Fruit fly (Drosophila melanogaster) whole organism, embryonic: ENCODE measurements around the gene CG33096.

Source experiments
- B-H1 ChIP-seq: fragments of 200-800 bp; sonication (Bioruptor generic); IDR thresholded peaks from 3 replicates; pipeline ENCODE4 v1.3.6; 2022; ENCODE audit warnings: missing biosample characterization, missing genetic modification characterization
- Bdp1 ChIP-seq: fragments of 200-800 bp; sonication (Bioruptor generic); optimal IDR thresholded peaks from 3 replicates; lab custom pipeline; 2016; ENCODE audit warnings: missing biosample characterization, missing genetic modification characterization
- CG10366 ChIP-seq: fragments of 200-800 bp; sonication (Bioruptor generic); IDR thresholded peaks from 2 replicates; pipeline ENCODE4 v1.3.6; 2022; ENCODE audit warnings: missing biosample characterization, missing genetic modification characterization
- CG15514 ChIP-seq: fragments of 200-800 bp; sonication (Bioruptor generic); optimal IDR thresholded peaks from 3 replicates; lab custom pipeline; 2017; ENCODE audit warnings: missing biosample characterization, missing genetic modification characterization, mild to moderate bottlenecking, moderate library complexity, missing genetic modification reagents
- CG17568 ChIP-seq: fragments of 200-800 bp; sonication (Bioruptor generic); optimal IDR thresholded peaks from 2 replicates; lab custom pipeline; 2018; ENCODE audit warnings: missing biosample characterization, mild to moderate bottlenecking, missing genetic modification characterization, moderate library complexity
- CG18262 ChIP-seq: fragments of 200-800 bp; optimal IDR thresholded peaks from 3 replicates; lab custom pipeline; 2019; ENCODE audit warnings: missing biosample characterization, mild to moderate bottlenecking, missing genetic modification characterization, moderate library complexity
- CG18619 ChIP-seq: fragments of 200-800 bp; sonication (Bioruptor generic); optimal IDR thresholded peaks from 3 replicates; lab custom pipeline; 2017; ENCODE audit warnings: missing biosample characterization, mild to moderate bottlenecking, missing genetic modification characterization
- CG2678 ChIP-seq: fragments of 200-800 bp; sonication (Bioruptor generic); optimal IDR thresholded peaks from 3 replicates; lab custom pipeline; 2019; ENCODE audit warnings: missing biosample characterization, mild to moderate bottlenecking, missing genetic modification characterization, moderate library complexity
- CG31441 ChIP-seq: fragments of 200-800 bp; sonication (Bioruptor generic); IDR thresholded peaks from 2 replicates; pipeline ENCODE4 v1.3.6; 2022; ENCODE audit warnings: missing biosample characterization, missing genetic modification characterization
- CG33213 ChIP-seq: fragments of 200-800 bp; sonication (Bioruptor generic); optimal IDR thresholded peaks from 3 replicates; lab custom pipeline; 2016; ENCODE audit warnings: missing biosample characterization, missing genetic modification characterization
- CG3407 ChIP-seq: fragments of 200-800 bp; sonication (Bioruptor generic); optimal IDR thresholded peaks from 2 replicates; lab custom pipeline; 2018; ENCODE audit warnings: missing biosample characterization, mild to moderate bottlenecking, missing genetic modification characterization
- CG34376 ChIP-seq: fragments of 200-800 bp; sonication (Bioruptor generic); optimal IDR thresholded peaks from 2 replicates; lab custom pipeline; 2018; ENCODE audit warnings: missing biosample characterization, mild to moderate bottlenecking, missing genetic modification characterization
- CG4617 ChIP-seq: fragments of 200-800 bp; sonication (Bioruptor generic); optimal IDR thresholded peaks from 3 replicates; lab custom pipeline; 2016; ENCODE audit warnings: missing biosample characterization, missing genetic modification characterization, borderline replicate concordance
- CG6272 ChIP-seq: fragments of 200-800 bp; sonication (Bioruptor generic); IDR thresholded peaks from 2 replicates; pipeline ENCODE4 v1.3.6; 2022; ENCODE audit warnings: missing biosample characterization, missing genetic modification characterization
- CG6683 ChIP-seq: fragments of 200-800 bp; sonication (Bioruptor generic); optimal IDR thresholded peaks from 2 replicates; lab custom pipeline; 2017; ENCODE audit warnings: missing biosample characterization, mild to moderate bottlenecking, missing genetic modification characterization, missing genetic modification reagents
- CG7357 ChIP-seq: fragments of 200-800 bp; sonication (Bioruptor generic); IDR thresholded peaks from 3 replicates; pipeline ENCODE4 v1.3.6; 2022; ENCODE audit warnings: missing biosample characterization, missing genetic modification characterization
- CG7556 ChIP-seq: fragments of 200-800 bp; sonication (Bioruptor generic); optimal IDR thresholded peaks from 2 replicates; lab custom pipeline; 2017; ENCODE audit warnings: missing biosample characterization, mild to moderate bottlenecking, missing genetic modification characterization
- CG8944 ChIP-seq: fragments of 200-800 bp; sonication (Bioruptor generic); optimal IDR thresholded peaks from 3 replicates; lab custom pipeline; 2016; ENCODE audit warnings: missing biosample characterization, missing genetic modification characterization
- D19B ChIP-seq: fragments of 200-800 bp; sonication (Bioruptor generic); optimal IDR thresholded peaks from 2 replicates; lab custom pipeline; 2017; ENCODE audit warnings: missing biosample characterization, mild to moderate bottlenecking, missing genetic modification characterization
- E2f2 ChIP-seq: fragments of 200-800 bp; sonication (Bioruptor generic); IDR thresholded peaks from 2 replicates; pipeline ENCODE4 v1.3.6; 2022; ENCODE audit warnings: missing biosample characterization, missing genetic modification characterization
- Fer3 ChIP-seq: fragments of 200-800 bp; sonication (Bioruptor generic); optimal IDR thresholded peaks from 2 replicates; lab custom pipeline; 2018; ENCODE audit warnings: missing biosample characterization, mild to moderate bottlenecking, missing genetic modification characterization, moderate library complexity
- HLH4C ChIP-seq: fragments of 200-800 bp; sonication (Bioruptor generic); IDR thresholded peaks from 3 replicates; pipeline ENCODE4 v1.3.6; 2022; ENCODE audit warnings: missing biosample characterization, missing genetic modification characterization; ENCODE audit not compliant: partially characterized antibody
- Hsf ChIP-seq: fragments of 200-800 bp; sonication (Bioruptor generic); optimal IDR thresholded peaks from 3 replicates; lab custom pipeline; 2016; ENCODE audit warnings: missing biosample characterization, missing genetic modification characterization
- Kr ChIP-seq: fragments of 200-800 bp; sonication (Bioruptor generic); optimal IDR thresholded peaks from 2 replicates; lab custom pipeline; 2017; ENCODE audit warnings: missing biosample characterization, mild to moderate bottlenecking, missing genetic modification characterization
- Lhr ChIP-seq: fragments of 200-800 bp; sonication (Bioruptor generic); optimal IDR thresholded peaks from 3 replicates; lab custom pipeline; 2017; ENCODE audit warnings: mild to moderate bottlenecking, missing biosample characterization, missing genetic modification reagents, missing genetic modification characterization
- Neu2 ChIP-seq: fragments of 200-800 bp; sonication (Bioruptor generic); optimal IDR thresholded peaks from 3 replicates; lab custom pipeline; 2016; ENCODE audit warnings: missing biosample characterization, missing genetic modification characterization, borderline replicate concordance
- Nf-YC ChIP-seq: fragments of 200-800 bp; optimal IDR thresholded peaks from 3 replicates; lab custom pipeline; 2019; ENCODE audit warnings: missing biosample characterization, mild to moderate bottlenecking, missing genetic modification characterization, moderate library complexity
- Ravus ChIP-seq: fragments of 200-800 bp; sonication (Bioruptor generic); IDR thresholded peaks from 2 replicates; pipeline ENCODE4 v1.3.6; 2022; ENCODE audit warnings: missing biosample characterization, missing genetic modification characterization
- Sry-δ ChIP-seq: fragments of 200-800 bp; sonication (Bioruptor generic); optimal IDR thresholded peaks from 2 replicates; lab custom pipeline; 2016; ENCODE audit warnings: missing biosample characterization, missing genetic modification characterization
- ab ChIP-seq: fragments of 200-800 bp; sonication (Bioruptor generic); optimal IDR thresholded peaks from 2 replicates; lab custom pipeline; 2016; ENCODE audit warnings: missing biosample characterization, missing genetic modification characterization
- bsh ChIP-seq, 2 experiments: fragments of 200-800 bp; sonication (Bioruptor generic); optimal IDR thresholded peaks; 2 replicates each; lab custom pipeline; 2017 to 2018; ENCODE audit warnings: mild to moderate bottlenecking in 2 of 2, missing biosample characterization in 2 of 2, missing genetic modification characterization in 2 of 2, moderate library complexity in 1 of 2
- chif ChIP-seq, 2 experiments: fragments of 200-800 bp; sonication (Bioruptor generic); optimal IDR thresholded peaks; 3 replicates each; lab custom pipeline; 2016; ENCODE audit warnings: missing biosample characterization in 2 of 2, missing genetic modification characterization in 2 of 2
- chinmo ChIP-seq: fragments of 200-800 bp; sonication (Bioruptor generic); IDR thresholded peaks from 4 replicates; pipeline ENCODE4 v1.3.6; 2022; ENCODE audit warnings: missing biosample characterization, missing genetic modification characterization; ENCODE audit not compliant: partially characterized antibody
- chn ChIP-seq: fragments of 200-800 bp; sonication (Bioruptor generic); optimal IDR thresholded peaks from 2 replicates; lab custom pipeline; 2016; ENCODE audit warnings: missing biosample characterization, missing genetic modification characterization
- cwo ChIP-seq: fragments of 200-800 bp; sonication (Bioruptor generic); optimal IDR thresholded peaks from 3 replicates; lab custom pipeline; 2017; ENCODE audit warnings: missing biosample characterization, missing genetic modification characterization, mild to moderate bottlenecking, moderate library complexity, missing genetic modification reagents
- dysf ChIP-seq: fragments of 200-800 bp; sonication (Bioruptor generic); IDR thresholded peaks from 3 replicates; pipeline ENCODE4 v1.3.6; 2022; ENCODE audit warnings: missing biosample characterization, missing genetic modification characterization
- fd3F ChIP-seq: fragments of 200-800 bp; sonication (Bioruptor generic); optimal IDR thresholded peaks from 2 replicates; lab custom pipeline; 2018; ENCODE audit warnings: missing biosample characterization, mild to moderate bottlenecking, missing genetic modification characterization, moderate library complexity
- fru ChIP-seq: fragments of >200 bp; optimal IDR thresholded peaks from 2 replicates; lab custom pipeline; 2017
- gfzf ChIP-seq: fragments of 200-800 bp; sonication (Bioruptor generic); optimal IDR thresholded peaks from 2 replicates; lab custom pipeline; 2016; ENCODE audit warnings: missing biosample characterization, mild to moderate bottlenecking, missing genetic modification characterization, moderate library complexity
- hb ChIP-seq: fragments of 200-800 bp; sonication (Bioruptor generic); IDR thresholded peaks from 3 replicates; pipeline ENCODE4 v1.3.6; 2022; ENCODE audit warnings: missing biosample characterization, missing genetic modification characterization; ENCODE audit not compliant: partially characterized antibody
- hth ChIP-seq: fragments of >200 bp; optimal IDR thresholded peaks from 2 replicates; lab custom pipeline; 2017; ENCODE audit warnings: inconsistent platforms
- jumu ChIP-seq: fragments of 200-800 bp; sonication (Bioruptor generic); optimal IDR thresholded peaks from 3 replicates; lab custom pipeline; 2016; ENCODE audit warnings: missing biosample characterization, missing genetic modification characterization
- nerfin-2 ChIP-seq: fragments of 200-800 bp; sonication (Bioruptor generic); IDR thresholded peaks from 2 replicates; pipeline ENCODE4 v1.3.6; 2022; ENCODE audit warnings: missing biosample characterization, missing genetic modification characterization; ENCODE audit not compliant: partially characterized antibody
- p53 ChIP-seq: fragments of 200-800 bp; sonication (Bioruptor generic); optimal IDR thresholded peaks from 2 replicates; lab custom pipeline; 2016; ENCODE audit warnings: missing biosample characterization, missing genetic modification characterization
- prd ChIP-seq, 3 experiments: fragments of >200 bp in 2 of 3; fragments of 200-800 bp in 1 of 3; sonication (Bioruptor generic) in 1 of 3; optimal IDR thresholded peaks in 2 of 3; IDR thresholded peaks in 1 of 3; 2 replicates in 2 of 3; 3 replicates in 1 of 3; pipeline versions ENCODE4 v1.3.6 to Lab custom; 2017 to 2022; ENCODE audit warnings: missing biosample characterization in 1 of 3, missing genetic modification characterization in 1 of 3
- pros ChIP-seq: fragments of 200-800 bp; sonication (Bioruptor generic); optimal IDR thresholded peaks from 3 replicates; lab custom pipeline; 2019; ENCODE audit warnings: missing biosample characterization, mild to moderate bottlenecking, missing genetic modification characterization, moderate library complexity
- sim ChIP-seq: fragments of 200-800 bp; sonication (Bioruptor generic); IDR thresholded peaks from 2 replicates; pipeline ENCODE4 v1.3.6; 2022; ENCODE audit warnings: missing biosample characterization, missing genetic modification characterization
- tio ChIP-seq: fragments of 200-800 bp; sonication (Bioruptor generic); optimal IDR thresholded peaks from 2 replicates; lab custom pipeline; 2017; ENCODE audit warnings: missing biosample characterization, missing genetic modification characterization, inconsistent platforms
- usp ChIP-seq: fragments of >200 bp; optimal IDR thresholded peaks from 2 replicates; lab custom pipeline; 2017; ENCODE audit warnings: missing biosample characterization, missing genetic modification characterization
- zen2 ChIP-seq: fragments of 200-800 bp; sonication (Bioruptor generic); IDR thresholded peaks from 3 replicates; pipeline ENCODE4 v1.3.6; 2022; ENCODE audit warnings: missing biosample characterization, missing genetic modification characterization; ENCODE audit not compliant: partially characterized antibody
- zfh2 ChIP-seq: fragments of 200-800 bp; sonication (Bioruptor generic); optimal IDR thresholded peaks from 2 replicates; lab custom pipeline; 2016; ENCODE audit warnings: missing biosample characterization, missing genetic modification characterization

The CG33096 gene

DNA sequence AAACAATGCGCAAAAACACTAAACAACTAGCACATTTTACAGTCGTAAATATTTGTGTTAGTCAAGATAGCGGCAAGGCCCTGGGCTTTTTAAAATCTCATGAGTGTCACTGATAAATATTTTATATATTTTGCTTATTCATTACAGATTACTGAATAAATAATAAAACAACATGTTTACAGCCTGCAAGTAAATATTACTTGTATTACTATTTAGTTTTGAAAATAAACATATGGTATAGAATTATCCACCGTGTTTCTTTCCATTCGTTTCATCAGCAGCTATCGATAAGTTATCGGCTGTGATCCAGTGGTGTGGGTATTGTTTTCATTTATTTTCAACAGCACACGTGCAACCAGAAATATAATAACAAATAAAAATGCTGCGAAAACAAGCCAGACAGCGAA is 22.9 kb upstream of the CG33096 start, which contains the start of the genes shams and CG11920 (continued):
- no peak for TF ChIP-seq prd (optimal IDR thresholded peaks at IDR 0.05; lab: Kevin White, UChicago)
- no peak for TF ChIP-seq prd (GFP tag; IDR thresholded peaks at IDR 0.05; lab: Robert Waterston, UW)
- no peak for TF ChIP-seq jumu (GFP tag; lab: Kevin White, UChicago)
- no peak for TF ChIP-seq Hsf (GFP tag; lab: Kevin White, UChicago)
- TF ChIP-seq chn (GFP tag; lab: Kevin White, UChicago) = no peak
- TF ChIP-seq Bdp1 (GFP tag; lab: Kevin White, UChicago) = no peak
- no peak for TF ChIP-seq CG34376 (GFP tag; lab: Kevin White, UChicago)
- TF ChIP-seq CG31441 = no peak
- TF ChIP-seq HLH4C (GFP tag; lab: Robert Waterston, UW) = peak; percentile 67
- TF ChIP-seq ab (GFP tag; lab: Kevin White, UChicago) = no peak
- no peak for TF ChIP-seq tio
- TF ChIP-seq CG7357 (GFP tag; lab: Robert Waterston, UW) = no peak
- no peak for TF ChIP-seq CG2678 (tag; lab: Kevin White, UChicago)
- no peak for TF ChIP-seq hth
- TF ChIP-seq CG4617 (GFP tag; lab: Kevin White, UChicago) = peak; percentile 60
- TF ChIP-seq CG6683 (GFP tag; lab: Kevin White, UChicago) = no peak
- no peak for TF ChIP-seq p53 (GFP tag; lab: Kevin White, UChicago)
- no peak for TF ChIP-seq Kr
- TF ChIP-seq hb (GFP tag; lab: Robert Waterston, UW) = no peak
- peak; percentile 45; the same call in 1 of the 2 replicates for TF ChIP-seq E2f2 (GFP tag; lab: Robert Waterston, UW)
- no peak for TF ChIP-seq Ravus
- TF ChIP-seq fru (lab: Kevin White, UChicago) = no peak
- no peak; the same call in 2 of the 3 replicates for TF ChIP-seq zen2 (GFP tag; lab: Robert Waterston, UW)
- no peak for TF ChIP-seq gfzf
- peak; percentile 3 for TF ChIP-seq CG18262 (tag; lab: Kevin White, UChicago)
- no peak for TF ChIP-seq Lhr (GFP tag; lab: Kevin White, UChicago)
- no peak for TF ChIP-seq chif (GFP tag; optimal IDR thresholded peaks at IDR 0.05; lab: Kevin White, UChicago)
- no peak for TF ChIP-seq dysf (GFP tag; lab: Robert Waterston, UW)
- TF ChIP-seq pros (GFP tag; lab: Kevin White, UChicago) = no peak
- TF ChIP-seq CG15514 = no peak
- TF ChIP-seq CG6272 = no peak
- TF ChIP-seq fd3F (GFP tag; lab: Kevin White, UChicago) = no peak
- TF ChIP-seq cwo = peak; percentile 40
- no peak for TF ChIP-seq Neu2 (GFP tag; lab: Kevin White, UChicago)
- TF ChIP-seq usp = no peak
- TF ChIP-seq CG7556 (GFP tag; lab: Kevin White, UChicago) = no peak
- TF ChIP-seq CG8944 = no peak
- no peak for TF ChIP-seq sim
- no peak for TF ChIP-seq B-H1 (GFP tag; lab: Robert Waterston, UW)
- no peak for TF ChIP-seq nerfin-2 (GFP tag; lab: Robert Waterston, UW)
- no peak for TF ChIP-seq CG18619
- TF ChIP-seq CG17568 (GFP tag; lab: Kevin White, UChicago) = peak; percentile 31
- TF ChIP-seq D19B (GFP tag; lab: Kevin White, UChicago) = no peak
- TF ChIP-seq Fer3 (tag; lab: Kevin White, UChicago) = no peak
- no peak for TF ChIP-seq CG33213 (GFP tag; lab: Kevin White, UChicago)
- TF ChIP-seq chinmo = no peak
- TF ChIP-seq Nf-YC (tag; lab: Kevin White, UChicago) = peak; percentile 42
- TF ChIP-seq CG3407 (GFP tag; lab: Kevin White, UChicago) = no peak
- no peak for TF ChIP-seq CG10366 (GFP tag; lab: Robert Waterston, UW)
- TF ChIP-seq Sry-δ (GFP tag; lab: Kevin White, UChicago) = no peak
- TF ChIP-seq zfh2 (GFP tag; lab: Kevin White, UChicago) = no peak
- TF ChIP-seq bsh (GFP tag; optimal IDR thresholded peaks at IDR 0.05; lab: Kevin White, UChicago) = peak in 1 of 2 experiments; percentile 36
